Worm (Caenorhabditis elegans): ENCODE measurements around the gene cdkr-3.

Gene cdkr-3

ce11 chrV:20237429-20237828, 32.5 kb upstream of the cdkr-3 start, which contains the start of gene sld-5:
sld-5 (minus strand) TSS chrV:20237745.
- TF ChIP-seq unc-62 (GFP tag; optimal IDR thresholded peaks at IDR 0.05) = no peak
- TF ChIP-seq unc-120 (tag; optimal IDR thresholded peaks at IDR 0.05; ENCODE audit: poor library complexity, severe bottlenecking) = no peak
- TF ChIP-seq mep-1 (tag; optimal IDR thresholded peaks at IDR 0.05) = no peak
- no peak for TF ChIP-seq flh-1 (GFP tag; optimal IDR thresholded peaks at IDR 0.05)
- TF ChIP-seq nhr-76 (tag; optimal IDR thresholded peaks at IDR 0.05) = no peak
- TF ChIP-seq nhr-28 (tag; optimal IDR thresholded peaks at IDR 0.05) = no peak
- TF ChIP-seq drap-1 (GFP tag; optimal IDR thresholded peaks at IDR 0.05) = no peak
- no peak for TF ChIP-seq snpc-4 (tag; optimal IDR thresholded peaks at IDR 0.05)
- no peak for TF ChIP-seq lin-13 (tag; optimal IDR thresholded peaks at IDR 0.05)
- TF ChIP-seq sptf-1 (tag; optimal IDR thresholded peaks at IDR 0.05) = no peak
- TF ChIP-seq nhr-12 (tag; optimal IDR thresholded peaks at IDR 0.05) = no peak
- TF ChIP-seq ces-1 (GFP tag; optimal IDR thresholded peaks at IDR 0.05) = no peak
- no peak for TF ChIP-seq nhr-2 (tag; optimal IDR thresholded peaks at IDR 0.05)
- no peak for TF ChIP-seq ham-2 (GFP tag; optimal IDR thresholded peaks at IDR 0.05)
- no peak for TF ChIP-seq nhr-237 (tag; optimal IDR thresholded peaks at IDR 0.05)
- TF ChIP-seq elt-1 (tag; optimal IDR thresholded peaks at IDR 0.05; ENCODE audit: borderline replicate concordance, insufficient read depth) = no peak
- no peak for TF ChIP-seq elt-3 (tag; optimal IDR thresholded peaks at IDR 0.05)
- TF ChIP-seq hlh-1 (tag; optimal IDR thresholded peaks at IDR 0.05) = no peak
- no peak for TF ChIP-seq mab-5 (tag; optimal IDR thresholded peaks at IDR 0.05)
- TF ChIP-seq unc-39 (tag; optimal IDR thresholded peaks at IDR 0.05) = no peak

DNA sequence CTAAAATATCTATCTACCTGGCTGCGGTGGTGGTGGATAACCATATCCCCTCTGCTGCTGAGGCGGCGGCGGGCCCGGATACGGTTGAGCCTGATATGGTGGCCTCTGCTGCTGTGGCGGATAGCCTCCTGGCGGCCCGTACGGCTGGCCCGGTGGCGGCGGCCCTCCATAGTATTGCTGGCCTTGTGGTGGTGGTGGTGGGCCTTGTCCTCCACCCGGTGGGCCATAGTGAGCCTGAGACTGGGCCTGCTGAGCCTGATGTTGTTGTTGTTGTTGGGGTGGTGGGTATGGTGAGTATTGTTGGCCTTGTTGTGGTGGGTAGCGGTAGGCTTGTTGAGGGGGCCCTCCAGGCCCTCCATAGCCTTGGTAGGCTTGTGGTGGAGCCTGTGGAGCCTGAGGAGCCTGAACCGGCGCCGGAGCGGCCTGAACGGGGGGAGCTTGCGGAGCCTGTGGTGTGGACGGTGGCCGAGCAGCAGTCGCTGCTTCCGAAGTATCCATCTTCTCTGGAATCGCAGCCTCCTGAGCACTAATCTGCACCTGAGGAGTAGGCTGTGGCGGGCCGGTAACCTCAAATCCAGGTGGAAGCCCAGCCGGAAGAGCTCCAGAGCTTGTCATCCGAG, 28.6 kb upstream of the cdkr-3 start:
- TF ChIP-seq elt-1 (tag; optimal IDR thresholded peaks at IDR 0.05; ENCODE audit: borderline replicate concordance, insufficient read depth) (no peak), snpc-4 (tag; optimal IDR thresholded peaks at IDR 0.05) (no peak), unc-39 (tag; optimal IDR thresholded peaks at IDR 0.05) (no peak), flh-1 (GFP tag; optimal IDR thresholded peaks at IDR 0.05) (peak; percentile 12), lin-13 (tag; optimal IDR thresholded peaks at IDR 0.05) (no peak), cnd-1 (tag; optimal IDR thresholded peaks at IDR 0.05) (peak; percentile 31), ceh-39 (tag; optimal IDR thresholded peaks at IDR 0.05) (no peak), pha-4 (tag; optimal IDR thresholded peaks at IDR 0.05) (no peak), ceh-83 (GFP tag; optimal IDR thresholded peaks at IDR 0.05) (peak; percentile 40), drap-1 (GFP tag; optimal IDR thresholded peaks at IDR 0.05) (peak; percentile 2), tbx-8 (GFP tag; optimal IDR thresholded peaks at IDR 0.05) (no peak), nhr-76 (tag; optimal IDR thresholded peaks at IDR 0.05) (no peak), nhr-2 (tag; optimal IDR thresholded peaks at IDR 0.05) (no peak), elt-3 (tag; optimal IDR thresholded peaks at IDR 0.05) (no peak), hlh-1 (tag; optimal IDR thresholded peaks at IDR 0.05) (no peak), ham-2 (GFP tag; optimal IDR thresholded peaks at IDR 0.05) (no peak), sptf-1 (tag; optimal IDR thresholded peaks at IDR 0.05) (peak; percentile 31), bed-3 (GFP tag; optimal IDR thresholded peaks at IDR 0.05) (no peak)

DNA sequence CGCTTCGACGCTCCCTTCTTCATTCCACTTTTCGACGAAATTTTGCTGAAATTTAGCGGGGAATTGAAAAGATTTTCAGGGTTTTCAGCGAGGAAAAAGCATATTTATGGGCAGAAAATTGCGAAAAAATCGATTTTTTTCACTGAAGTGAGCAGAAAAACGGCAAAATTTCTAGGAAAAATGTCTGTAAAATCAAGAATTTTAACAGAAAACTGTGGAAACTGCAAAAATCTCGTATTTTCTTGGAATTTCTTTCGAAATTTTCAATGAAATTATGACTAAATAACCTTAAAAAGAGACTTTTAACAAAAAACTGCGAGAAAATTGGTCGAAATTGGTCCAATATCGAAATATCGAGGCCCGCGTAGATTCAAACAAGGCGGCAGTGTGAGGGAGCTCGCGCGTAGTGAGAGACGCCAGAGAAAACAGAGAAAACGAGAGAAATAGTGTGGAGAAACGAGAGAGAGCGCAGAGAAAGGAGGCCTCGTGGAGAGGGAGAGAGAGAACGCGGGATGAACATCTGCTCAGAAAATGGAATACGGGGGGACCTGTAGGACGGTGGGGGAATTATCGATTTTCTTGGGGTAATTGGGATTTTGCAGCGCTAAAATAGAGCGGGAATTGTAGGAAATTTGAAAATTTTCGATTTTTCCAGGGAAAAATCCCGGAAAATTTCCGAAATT, 20.3 kb upstream of the cdkr-3 start, which contains the start of gene swsn-1:
Gene swsn-1, minus strand, starts transcription at position 51 of the 683 bp plus-strand sequence.
- TF ChIP-seq zip-8 (tag; optimal IDR thresholded peaks at IDR 0.05) (no peak), cnd-1 (tag; optimal IDR thresholded peaks at IDR 0.05) (peak; percentile 70), unc-120 (tag; optimal IDR thresholded peaks at IDR 0.05; ENCODE audit: poor library complexity, severe bottlenecking) (no peak), nhr-28 (tag; optimal IDR thresholded peaks at IDR 0.05) (no peak), ceh-43 (GFP tag; optimal IDR thresholded peaks at IDR 0.05) (no peak), mls-2 (tag; optimal IDR thresholded peaks at IDR 0.05) (no peak), tbx-8 (GFP tag; optimal IDR thresholded peaks at IDR 0.05) (no peak), ceh-39 (tag; optimal IDR thresholded peaks at IDR 0.05) (peak; percentile 85), ztf-11 (tag; optimal IDR thresholded peaks at IDR 0.05) (no peak), ham-2 (GFP tag; optimal IDR thresholded peaks at IDR 0.05) (no peak), snpc-4 (tag; optimal IDR thresholded peaks at IDR 0.05) (no peak), mep-1 (tag; optimal IDR thresholded peaks at IDR 0.05) (peak; percentile 38), lin-32 (GFP tag; optimal IDR thresholded peaks at IDR 0.05) (peak; percentile 65), drap-1 (GFP tag; optimal IDR thresholded peaks at IDR 0.05) (no peak), sptf-1 (tag; optimal IDR thresholded peaks at IDR 0.05) (no peak), unc-39 (tag; optimal IDR thresholded peaks at IDR 0.05) (no peak), ces-1 (GFP tag; optimal IDR thresholded peaks at IDR 0.05) (peak; percentile 56), hlh-1 (tag; optimal IDR thresholded peaks at IDR 0.05) (peak; percentile 20), lsy-2 (tag; optimal IDR thresholded peaks at IDR 0.05) (peak; percentile 4)

Data from whole organism, mixed stage, embryonic.